Worm (Caenorhabditis elegans) whole organism, midembryonic: ENCODE measurements around the gene ops-1.

Experiments
- cog-1 ChIP-seq: sonication (generic microtip); optimal IDR thresholded peaks from 2 replicates; lab custom pipeline; 2016; ENCODE audit warnings: missing genetic modification characterization, missing compliant biosample characterization
- klf-2 ChIP-seq: fragments of 200-800 bp; sonication (Bioruptor generic); conservative IDR thresholded peaks from 2 replicates; pipeline ENCODE4 v1.3.6; 2022; ENCODE audit warnings: missing genetic modification reagents, missing genetic modification characterization, missing compliant biosample characterization

DNA sequence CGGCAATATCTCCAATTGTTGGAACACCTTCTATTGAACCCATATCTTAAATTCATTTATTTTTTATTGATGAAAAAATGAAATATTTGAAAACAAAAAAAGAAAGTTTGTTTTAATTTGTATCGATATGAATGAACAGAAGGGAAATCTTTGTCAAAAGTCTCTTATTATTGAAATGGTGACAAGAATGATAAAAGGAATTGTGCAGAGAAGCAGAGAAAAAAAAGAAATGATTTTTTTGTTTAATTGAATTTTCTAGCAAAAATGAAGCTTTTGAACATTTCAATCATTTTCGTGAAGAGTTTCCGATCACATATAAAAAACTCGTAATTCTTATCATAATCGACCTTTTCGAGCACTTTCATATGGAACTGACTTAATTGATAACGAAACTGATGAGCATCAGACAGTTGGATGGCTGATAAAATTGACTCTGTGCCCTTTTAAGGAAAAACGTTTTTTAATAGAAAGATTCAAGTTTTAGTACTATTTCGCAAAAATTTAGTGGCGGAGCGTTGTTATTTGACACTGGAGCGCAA is 8.4 kb downstream of the ops-1 start, which contains the start of the genes aat-4 and T13A10.1:
- TF ChIP-seq klf-2: no peak
- no peak for TF ChIP-seq cog-1 (tag; lab: Kevin White, UChicago)
